Worm (Caenorhabditis elegans): ENCODE results near the gene Y42A5A.1.

The Y42A5A.1 gene

DNA sequence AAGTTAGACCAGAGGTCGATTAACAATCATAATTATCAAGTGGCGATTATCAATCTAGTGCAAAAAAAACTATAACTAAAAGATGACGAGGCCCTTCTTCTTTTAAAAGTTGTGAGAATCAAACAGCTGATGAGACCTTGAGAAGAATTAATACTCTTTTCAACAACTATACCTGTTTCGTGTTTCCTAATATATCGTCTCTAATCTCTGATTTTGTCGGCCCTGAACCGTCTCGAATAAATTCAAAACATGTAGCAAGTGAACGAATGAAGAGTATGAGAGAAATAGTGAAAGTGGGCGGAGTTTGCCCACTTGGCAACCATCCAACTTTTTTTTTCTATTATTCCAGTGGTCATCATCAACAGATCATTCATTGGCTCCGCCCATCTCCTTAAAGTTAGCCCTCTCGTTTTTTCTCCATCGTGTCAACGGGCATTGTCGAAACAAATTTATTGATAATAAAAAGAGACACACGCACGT lies at the start of gene Y42A5A.1:
Gene Y42A5A.1 (plus strand): TSS at position 430 of the 480 bp plus-strand sequence.
- TF ChIP-seq mxl-2 (GFP tag; conservative IDR thresholded peaks at IDR 0.05): no peak
- no peak for TF ChIP-seq mxl-3 (GFP tag; optimal IDR thresholded peaks at IDR 0.05)
- no peak for TF ChIP-seq tra-1 (GFP tag; IDR thresholded peaks at IDR 0.05)
- TF ChIP-seq mdt-29 (GFP tag; IDR thresholded peaks at IDR 0.05): no peak
- no peak for TF ChIP-seq vab-7 (GFP tag; IDR thresholded peaks at IDR 0.05)
- no peak for TF ChIP-seq nhr-76 (tag; optimal IDR thresholded peaks at IDR 0.05)
- TF ChIP-seq ceh-82 (tag; optimal IDR thresholded peaks at IDR 0.05): no peak
- TF ChIP-seq egl-27 (tag; optimal IDR thresholded peaks at IDR 0.05): no peak
- no peak for TF ChIP-seq lin-38 (GFP tag; IDR thresholded peaks at IDR 0.05)
- no peak for TF ChIP-seq cey-2 (tag; optimal IDR thresholded peaks at IDR 0.05; ENCODE audit: borderline replicate concordance, insufficient read depth)
- TF ChIP-seq nhr-28 (tag; optimal IDR thresholded peaks at IDR 0.05): no peak
- TF ChIP-seq zag-1 (tag; optimal IDR thresholded peaks at IDR 0.05): no peak
- TF ChIP-seq fkh-10 (GFP tag; optimal IDR thresholded peaks at IDR 0.05): no peak
- TF ChIP-seq skn-1 (tag; optimal IDR thresholded peaks at IDR 0.05): no peak
- TF ChIP-seq duxl-1 (tag; optimal IDR thresholded peaks at IDR 0.05; ENCODE audit: poor library complexity): no peak
- no peak for TF ChIP-seq dve-1 (tag; optimal IDR thresholded peaks at IDR 0.05; ENCODE audit: insufficient read depth)

- TF ChIP-seq mes-2 (tag; optimal IDR thresholded peaks at IDR 0.05; ENCODE audit: poor library complexity, severe bottlenecking): peak; percentile 89
- TF ChIP-seq unc-130 (GFP tag; optimal IDR thresholded peaks at IDR 0.05): peak; percentile 91
- no peak for TF ChIP-seq unc-39 (tag; optimal IDR thresholded peaks at IDR 0.05)
- TF ChIP-seq zip-2 (tag; optimal IDR thresholded peaks at IDR 0.05): no peak
- no peak for TF ChIP-seq skn-1 (tag; optimal IDR thresholded peaks at IDR 0.05)
- TF ChIP-seq nhr-10 (tag; optimal IDR thresholded peaks at IDR 0.05): no peak
- TF ChIP-seq D1046.2 (GFP tag; IDR thresholded peaks at IDR 0.05): no peak
- TF ChIP-seq aly-2 (tag; optimal IDR thresholded peaks at IDR 0.05): no peak
- TF ChIP-seq gei-8 (GFP tag; optimal IDR thresholded peaks at IDR 0.05): no peak
- peak in 1 of 2 experiments; percentile 52 for TF ChIP-seq unc-62 (GFP tag; optimal IDR thresholded peaks at IDR 0.05 in 1 of 2)
- no peak for TF ChIP-seq unc-62 (tag; optimal IDR thresholded peaks at IDR 0.05)
- TF ChIP-seq daf-8 (GFP tag; IDR thresholded peaks at IDR 0.05): no peak
- no peak for TF ChIP-seq ceh-28 (tag; optimal IDR thresholded peaks at IDR 0.05)
- no peak for TF ChIP-seq tag-97 (GFP tag; IDR thresholded peaks at IDR 0.05)
- TF ChIP-seq Y5F2A.4 (GFP tag; optimal IDR thresholded peaks at IDR 0.05): no peak
- TF ChIP-seq fkh-10 (GFP tag; optimal IDR thresholded peaks at IDR 0.05): peak; percentile 90
- TF ChIP-seq ceh-32 (tag; optimal IDR thresholded peaks at IDR 0.05; ENCODE audit: poor library complexity): no peak
- TF ChIP-seq F26F4.8 (GFP tag; conservative IDR thresholded peaks at IDR 0.05): no peak
- TF ChIP-seq nhr-77 (tag; optimal IDR thresholded peaks at IDR 0.05): peak; percentile 83
- peak; percentile 72 for TF ChIP-seq hlh-11 (tag; optimal IDR thresholded peaks at IDR 0.05)
- TF ChIP-seq egl-27 (tag; optimal IDR thresholded peaks at IDR 0.05): no peak
- no peak for TF ChIP-seq cey-2 (tag; optimal IDR thresholded peaks at IDR 0.05; ENCODE audit: borderline replicate concordance, insufficient read depth)
- no peak for TF ChIP-seq F10B5.3 (tag; optimal IDR thresholded peaks at IDR 0.05)
- peak; percentile 62 for TF ChIP-seq nhr-25 (tag; optimal IDR thresholded peaks at IDR 0.05; ENCODE audit: borderline replicate concordance, insufficient read depth)
- TF ChIP-seq dve-1 (tag; optimal IDR thresholded peaks at IDR 0.05; ENCODE audit: insufficient read depth): peak; percentile 74
- peak; percentile 90 for TF ChIP-seq mep-1 (tag; optimal IDR thresholded peaks at IDR 0.05)
- peak; percentile 67 for TF ChIP-seq nhr-28 (tag; optimal IDR thresholded peaks at IDR 0.05)
- peak; percentile 46 for TF ChIP-seq F37D6.2 (tag; optimal IDR thresholded peaks at IDR 0.05)
- TF ChIP-seq duxl-1 (tag; optimal IDR thresholded peaks at IDR 0.05; ENCODE audit: poor library complexity): peak; percentile 28
- no peak for TF ChIP-seq dmd-8 (GFP tag; IDR thresholded peaks at IDR 0.05)
- no peak for TF ChIP-seq Y105C5A.15 (GFP tag; IDR thresholded peaks at IDR 0.05)
- TF ChIP-seq hlh-30 (tag; optimal IDR thresholded peaks at IDR 0.05; ENCODE audit: insufficient read depth): peak; percentile 57
- TF ChIP-seq Y48G9A.11 (GFP tag; IDR thresholded peaks at IDR 0.05): 0 out of 2 replicates have a peak, but pooled peaks have one; percentile 45
- TF ChIP-seq tra-1 (GFP tag; IDR thresholded peaks at IDR 0.05): no peak
- TF ChIP-seq nhr-6 (tag; optimal IDR thresholded peaks at IDR 0.05): peak; percentile 10
- no peak for TF ChIP-seq set-16 (GFP tag; IDR thresholded peaks at IDR 0.05)
- TF ChIP-seq zfp-2 (tag; optimal IDR thresholded peaks at IDR 0.05): no peak
- no peak for TF ChIP-seq madf-9 (GFP tag; conservative IDR thresholded peaks at IDR 0.05)
- TF ChIP-seq arid-1 (GFP tag; conservative IDR thresholded peaks at IDR 0.05): no peak
Measured at ce11 chrV:11039379-11039954, 48.3 kb upstream of the Y42A5A.1 start, which contains the start of gene pak-2. pak-2 (minus strand) TSS chrV:11039429.
